Worm (Caenorhabditis elegans) whole organism, L2 larva: Measurements from ENCODE around the gene T20G5.12.

Experiments
- ama-1 ChIP-seq: fragments of 150-350 bp; optimal IDR thresholded peaks from 2 replicates; lab custom pipeline; 2018; ENCODE audit warnings: inconsistent platforms
- elt-3 ChIP-seq: sonication (generic microtip); optimal IDR thresholded peaks from 2 replicates; lab custom pipeline; 2017; ENCODE audit warnings: missing biosample characterization, missing genetic modification characterization
- lin-11 ChIP-seq: fragments of 150-350 bp; sonication (generic microtip); optimal IDR thresholded peaks from 2 replicates; lab custom pipeline; 2014; ENCODE audit warnings: missing biosample characterization, missing genetic modification characterization, inconsistent platforms, mixed read lengths
- mdl-1 ChIP-seq, 2 experiments: fragments of 150-350 bp in 1 of 2; sonication (generic microtip) in 1 of 2; optimal IDR thresholded peaks; 2 replicates each; lab custom pipeline; 2017; ENCODE audit warnings: missing biosample characterization in 2 of 2, missing genetic modification characterization in 2 of 2
- nhr-11 ChIP-seq: fragments of 150-350 bp; optimal IDR thresholded peaks from 2 replicates; lab custom pipeline; 2014; ENCODE audit warnings: missing biosample characterization, missing genetic modification characterization
- unc-62 ChIP-seq: fragments of 150-350 bp; optimal IDR thresholded peaks from 2 replicates; lab custom pipeline; 2014; ENCODE audit warnings: missing biosample characterization, missing genetic modification reagents, missing genetic modification characterization

- no peak for TF ChIP-seq lin-11 (tag; lab: Kevin White, UChicago)
- TF ChIP-seq mdl-1 (tag; optimal IDR thresholded peaks at IDR 0.05; lab: Kevin White, UChicago) = no peak
- no peak for TF ChIP-seq elt-3 (tag; lab: Kevin White, UChicago)
- no peak for TF ChIP-seq nhr-11 (tag; lab: Kevin White, UChicago)
- no peak for TF ChIP-seq unc-62 (GFP tag; lab: Kevin White, UChicago)
- no peak for TF ChIP-seq ama-1 (lab: Kevin White, UChicago)
Measured at ce11 chrIII:10211889-10212494, 10.6 kb downstream of the T20G5.12 start, which contains the start of the genes blos-1 and best-18.
